Worm (Caenorhabditis elegans) whole organism, L4/young adult: Measurements from ENCODE around the gene B0304.2.

ENCODE experiments used
- W03F9.2 ChIP-seq: fragments of 150-350 bp; optimal IDR thresholded peaks from 2 replicates; lab custom pipeline; 2014; ENCODE audit warnings: missing biosample characterization, missing genetic modification characterization
- dao-5 ChIP-seq: sonication (generic microtip); optimal IDR thresholded peaks from 2 replicates; lab custom pipeline; 2016; ENCODE audit warnings: missing genotype, missing genetic modification characterization, moderate library complexity, missing compliant biosample characterization

ce11 chrII:4552088-4552487, 28.7 kb downstream of the B0304.2 start:
- TF ChIP-seq dao-5 (tag; lab: Kevin White, UChicago) (no peak), W03F9.2 (tag; lab: Kevin White, UChicago) (no peak)
